Worm (Caenorhabditis elegans) whole organism, L4 larva: ENCODE data around the gene Y39G8B.5.

ENCODE experiments used
- F37D6.2 ChIP-seq: sonication (generic microtip); optimal IDR thresholded peaks from 2 replicates; lab custom pipeline; 2016; ENCODE audit warnings: mild to moderate bottlenecking, missing genetic modification characterization, missing compliant biosample characterization
- ZK546.5 ChIP-seq, 2 experiments: sonication (generic microtip); optimal IDR thresholded peaks; 2 replicates each; lab custom pipeline; 2017; ENCODE audit warnings: missing biosample characterization in 2 of 2, missing genetic modification characterization in 2 of 2
- aha-1 ChIP-seq: fragments of 150-350 bp; peaks from one replicate; lab custom pipeline; 2014; ENCODE audit warnings: missing biosample characterization, missing genetic modification characterization
- daf-16 ChIP-seq, 3 experiments: sonication (generic microtip); optimal IDR thresholded peaks; 2 replicates each; lab custom pipeline; 2016 to 2017; ENCODE audit warnings: missing genetic modification characterization in 3 of 3, missing genetic modification reagents in 3 of 3, mild to moderate bottlenecking in 2 of 3, missing compliant biosample characterization in 2 of 3, missing biosample characterization in 1 of 3, moderate library complexity in 1 of 3
- daf-19 ChIP-seq: fragments of 200-800 bp; sonication (Bioruptor generic); conservative IDR thresholded peaks from 2 replicates; pipeline ENCODE4 v1.3.6; 2022; ENCODE audit warnings: missing genetic modification characterization, missing compliant biosample characterization
- dmd-6 ChIP-seq: fragments of 200-800 bp; sonication (Bioruptor generic); IDR thresholded peaks from 2 replicates; pipeline ENCODE4 v1.3.6; 2022; ENCODE audit warnings: missing genetic modification reagents, missing genetic modification characterization, missing compliant biosample characterization
- dve-1 ChIP-seq: sonication (generic microtip); optimal IDR thresholded peaks from 2 replicates; lab custom pipeline; 2017; ENCODE audit warnings: antibody characterized with exemption, mild to moderate bottlenecking, missing genetic modification characterization, missing compliant biosample characterization; ENCODE audit not compliant: insufficient read depth
- fkh-10 ChIP-seq: fragments of 150-350 bp; optimal IDR thresholded peaks from 2 replicates; lab custom pipeline; 2014; ENCODE audit warnings: missing biosample characterization, missing genetic modification reagents, missing genetic modification characterization
- hlh-11 ChIP-seq: fragments of 200-800 bp; sonication (Bioruptor generic); optimal IDR thresholded peaks from 2 replicates; lab custom pipeline; 2018; ENCODE audit warnings: mild to moderate bottlenecking, missing genetic modification characterization, missing compliant biosample characterization
- hlh-30 ChIP-seq: sonication (generic microtip); optimal IDR thresholded peaks from 2 replicates; lab custom pipeline; 2017; ENCODE audit warnings: antibody characterized with exemption, mild to moderate bottlenecking, missing genetic modification characterization, missing compliant biosample characterization; ENCODE audit not compliant: insufficient read depth
- hmg-1.1 ChIP-seq: fragments of 200-800 bp; sonication (Bioruptor generic); IDR thresholded peaks from 2 replicates; pipeline ENCODE4 v1.3.6; 2022; ENCODE audit warnings: missing genetic modification reagents, missing genetic modification characterization, missing compliant biosample characterization
- lin-1 ChIP-seq: fragments of 200-800 bp; sonication (Bioruptor generic); IDR thresholded peaks from 2 replicates; pipeline ENCODE4 v1.3.6; 2022; ENCODE audit warnings: missing genetic modification reagents, missing genetic modification characterization, missing compliant biosample characterization
- mdl-1 ChIP-seq, 2 experiments: fragments of 150-350 bp in 1 of 2; sonication (generic microtip) in 1 of 2; optimal IDR thresholded peaks; 2 replicates each; lab custom pipeline; 2014 to 2017; ENCODE audit warnings: missing biosample characterization in 2 of 2, missing genetic modification characterization in 2 of 2
- nhr-111 ChIP-seq: fragments of 200-800 bp; sonication (Bioruptor generic); optimal IDR thresholded peaks from 2 replicates; lab custom pipeline; 2018; ENCODE audit warnings: mild to moderate bottlenecking, missing genetic modification characterization, missing compliant biosample characterization
- nhr-25 ChIP-seq: sonication (generic microtip); optimal IDR thresholded peaks from 2 replicates; lab custom pipeline; 2017; ENCODE audit warnings: missing genetic modification characterization, mild to moderate bottlenecking, missing compliant biosample characterization, antibody characterized with exemption, moderate library complexity, borderline replicate concordance; ENCODE audit not compliant: insufficient read depth
- nhr-28 ChIP-seq: fragments of 150-350 bp; optimal IDR thresholded peaks from 2 replicates; lab custom pipeline; 2014; ENCODE audit warnings: missing biosample characterization, missing genetic modification characterization
- nhr-41 ChIP-seq: fragments of 200-800 bp; sonication (Bioruptor generic); IDR thresholded peaks from 2 replicates; pipeline ENCODE4 v1.3.6; 2022; ENCODE audit warnings: missing genetic modification reagents, missing genetic modification characterization, missing compliant biosample characterization
- nhr-48 ChIP-seq: sonication (generic microtip); optimal IDR thresholded peaks from 2 replicates; lab custom pipeline; 2016; ENCODE audit warnings: mild to moderate bottlenecking, missing genetic modification characterization, missing compliant biosample characterization
- pqm-1 ChIP-seq: sonication (generic microtip); optimal IDR thresholded peaks from 2 replicates; lab custom pipeline; 2017; ENCODE audit warnings: missing biosample characterization, missing genetic modification characterization
- snpc-4 ChIP-seq: fragments of 150-350 bp; optimal IDR thresholded peaks from 2 replicates; lab custom pipeline; 2014; ENCODE audit warnings: missing biosample characterization, missing genetic modification characterization
- tag-97 ChIP-seq: fragments of 200-800 bp; sonication (Bioruptor generic); IDR thresholded peaks from 2 replicates; pipeline ENCODE4 v1.3.6; 2022; ENCODE audit warnings: missing genetic modification characterization, missing compliant biosample characterization
- unc-62 ChIP-seq, 3 experiments: fragments of 150-350 bp in 1 of 3; sonication (generic microtip); optimal IDR thresholded peaks in 2 of 3; peaks in 1 of 3; 1 replicate in 1 of 3; 2 replicates in 2 of 3; lab custom pipeline; 2014 to 2017; ENCODE audit warnings: missing biosample characterization in 3 of 3, missing genetic modification characterization in 3 of 3, missing genetic modification reagents in 3 of 3, missing genotype in 1 of 3
- zfp-3 ChIP-seq: fragments of 200-800 bp; sonication (Bioruptor generic); conservative IDR thresholded peaks from 2 replicates; pipeline ENCODE4 v1.3.6; 2022; ENCODE audit warnings: missing genetic modification reagents, missing genetic modification characterization, missing compliant biosample characterization
- zip-11 ChIP-seq: fragments of 200-800 bp; sonication (Bioruptor generic); IDR thresholded peaks from 2 replicates; pipeline ENCODE4 v1.3.6; 2022; ENCODE audit warnings: missing genetic modification characterization, missing compliant biosample characterization
- ztf-7 ChIP-seq: fragments of 150-350 bp; optimal IDR thresholded peaks from 2 replicates; lab custom pipeline; 2014; ENCODE audit warnings: missing biosample characterization, missing genetic modification characterization

Y39G8B.5 gene

ce11 chrII:14003821-14004430 is 12.3 kb upstream of the Y39G8B.5 start:
- TF ChIP-seq snpc-4 (peak; percentile 41), nhr-28 (peak; percentile 51), zfp-3 (GFP tag; lab: Robert Waterston, UW) (no peak), hlh-11 (peak; percentile 12)

ce11 chrII:14002200-14002599 is 10.6 kb upstream of the Y39G8B.5 start, which contains the start of gene F01D5.5:
TSS of gene F01D5.5 (minus strand) at chrII:14002300.
- no peak for TF ChIP-seq mdl-1 (tag; optimal IDR thresholded peaks at IDR 0.05; lab: Kevin White, UChicago)
- no peak for TF ChIP-seq nhr-28
- TF ChIP-seq ZK546.5 (tag; optimal IDR thresholded peaks at IDR 0.05; lab: Kevin White, UChicago) = no peak
- TF ChIP-seq F37D6.2 (tag; lab: Kevin White, UChicago) = no peak
- no peak for TF ChIP-seq nhr-25 (tag; lab: Kevin White, UChicago)
- no peak for TF ChIP-seq lin-1 (GFP tag; lab: Robert Waterston, UW)
- TF ChIP-seq daf-19 (GFP tag; lab: Robert Waterston, UW) = no peak
- no peak for TF ChIP-seq daf-16 (GFP tag; optimal IDR thresholded peaks at IDR 0.05; lab: Kevin White, UChicago)
- peak; percentile 15 for TF ChIP-seq daf-16 (tag; optimal IDR thresholded peaks at IDR 0.05; lab: Kevin White, UChicago)
- TF ChIP-seq zip-11 (GFP tag; lab: Robert Waterston, UW) = no peak
- no peak for TF ChIP-seq nhr-41 (GFP tag; lab: Robert Waterston, UW)
- TF ChIP-seq unc-62 (GFP tag; optimal IDR thresholded peaks at IDR 0.05 in 1 of 2; lab: Kevin White, UChicago) = peak in 1 of 2 experiments; percentile 30
- TF ChIP-seq unc-62 (tag; optimal IDR thresholded peaks at IDR 0.05; lab: Kevin White, UChicago) = no peak
- TF ChIP-seq, all 104 proteins: peak for 2

- peak; percentile 7 for TF ChIP-seq nhr-28
- TF ChIP-seq pqm-1 = peak; percentile 41
- TF ChIP-seq, all 104 proteins: peak for 2; not testable (repeated sequence) for 102
Observed at ce11 chrII:14000044-14000443, 8.4 kb upstream of the Y39G8B.5 start, which contains the start of gene F01D5.3. TSS of gene F01D5.3 (minus strand) at chrII:14000144.

- TF ChIP-seq lin-1 (GFP tag; lab: Robert Waterston, UW) = no peak
- no peak for TF ChIP-seq hlh-30 (tag; lab: Kevin White, UChicago)
- TF ChIP-seq tag-97 (GFP tag; lab: Robert Waterston, UW) = no peak
- no peak for TF ChIP-seq unc-62 (GFP tag; optimal IDR thresholded peaks at IDR 0.05 in 1 of 2; lab: Kevin White, UChicago)
- TF ChIP-seq unc-62 (tag; optimal IDR thresholded peaks at IDR 0.05; lab: Kevin White, UChicago) = no peak
Observed at ce11 chrII:13998964-13999363, 7.3 kb upstream of the Y39G8B.5 start, which contains the start of gene F01D5.2. TSS of gene F01D5.2 (minus strand) at chrII:13999064.

- TF ChIP-seq pqm-1 (peak; percentile 52), hmg-1.1 (GFP tag; lab: Robert Waterston, UW) (no peak), nhr-28 (peak; percentile 1), unc-62 (GFP tag; optimal IDR thresholded peaks at IDR 0.05 in 1 of 2; lab: Kevin White, UChicago) (peak in 1 of 2 experiments; percentile 48), unc-62 (tag; optimal IDR thresholded peaks at IDR 0.05; lab: Kevin White, UChicago) (no peak), aha-1 (tag; lab: Kevin White, UChicago) (no peak), dve-1 (tag; lab: Kevin White, UChicago) (peak; percentile 16), nhr-111 (GFP tag; lab: Kevin White, UChicago) (no peak), daf-16 (GFP tag; optimal IDR thresholded peaks at IDR 0.05; lab: Kevin White, UChicago) (no peak), daf-16 (tag; optimal IDR thresholded peaks at IDR 0.05; lab: Kevin White, UChicago) (peak; percentile 31)
Observed at ce11 chrII:13997989-13998388, 6.3 kb upstream of the Y39G8B.5 start.

ce11 chrII:13997477-13997876 is 5.8 kb upstream of the Y39G8B.5 start, which contains the start of gene F01D5.1:
TSS of gene F01D5.1 (minus strand) at chrII:13997581.
- TF ChIP-seq nhr-48 (tag; lab: Kevin White, UChicago) (no peak), fkh-10 (GFP tag; lab: Kevin White, UChicago) (no peak), nhr-28 (no peak), ztf-7 (no peak), lin-1 (GFP tag; lab: Robert Waterston, UW) (0 out of 2 replicates have a peak, but pooled peaks have one; percentile 32), pqm-1 (peak; percentile 33), nhr-111 (GFP tag; lab: Kevin White, UChicago) (no peak), dmd-6 (peak; percentile 49; the same call in 1 of the 2 replicates)
